Fruit fly (Drosophila melanogaster) whole organism, adult: ENCODE data around the gene Chrac-14.

Experiments used
- CG14711 ChIP-seq: fragments of 200-800 bp; sonication (Bioruptor generic); optimal IDR thresholded peaks from 2 replicates; lab custom pipeline; 2018; ENCODE audit warnings: missing biosample characterization, mild to moderate bottlenecking, missing genetic modification characterization, moderate library complexity
- CG1620 ChIP-seq: fragments of 200-800 bp; sonication (Bioruptor generic); optimal IDR thresholded peaks from 2 replicates; lab custom pipeline; 2016; ENCODE audit warnings: missing biosample characterization, missing genetic modification characterization
- CG33017 ChIP-seq: fragments of 200-800 bp; sonication (Bioruptor generic); optimal IDR thresholded peaks from 2 replicates; lab custom pipeline; 2018; ENCODE audit warnings: missing biosample characterization, mild to moderate bottlenecking, missing genetic modification characterization, moderate library complexity
- CG5204 ChIP-seq: fragments of 200-800 bp; sonication (Bioruptor generic); optimal IDR thresholded peaks from 2 replicates; lab custom pipeline; 2016; ENCODE audit warnings: missing biosample characterization, missing genetic modification characterization
- CG7101 ChIP-seq: fragments of 200-800 bp; sonication (Bioruptor generic); optimal IDR thresholded peaks from 2 replicates; lab custom pipeline; 2018; ENCODE audit warnings: missing biosample characterization, mild to moderate bottlenecking, missing genetic modification characterization, moderate library complexity
- Crg-1 ChIP-seq: fragments of 200-800 bp; sonication (Bioruptor generic); optimal IDR thresholded peaks from 2 replicates; lab custom pipeline; 2016; ENCODE audit warnings: missing biosample characterization, missing genetic modification characterization
- Hr96 ChIP-seq: fragments of 200-800 bp; sonication (Bioruptor generic); optimal IDR thresholded peaks from 2 replicates; lab custom pipeline; 2016; ENCODE audit warnings: missing biosample characterization, missing genetic modification characterization
- Mnt ChIP-seq: fragments of 200-800 bp; sonication (Bioruptor generic); optimal IDR thresholded peaks from 2 replicates; lab custom pipeline; 2016; ENCODE audit warnings: missing biosample characterization, mild to moderate bottlenecking, missing genetic modification characterization
- bab1 ChIP-seq: fragments of 200-800 bp; sonication (Bioruptor generic); optimal IDR thresholded peaks from 3 replicates; lab custom pipeline; 2019; ENCODE audit warnings: missing biosample characterization, mild to moderate bottlenecking, missing genetic modification characterization, moderate library complexity
- cic ChIP-seq: fragments of 200-800 bp; sonication (Bioruptor generic); optimal IDR thresholded peaks from 2 replicates; lab custom pipeline; 2017; ENCODE audit warnings: missing biosample characterization, mild to moderate bottlenecking, missing genetic modification characterization, moderate library complexity
- cnc ChIP-seq, 2 experiments: fragments of >200 bp; optimal IDR thresholded peaks; 2 replicates each; lab custom pipeline; 2017
- pad ChIP-seq: fragments of 200-800 bp; sonication (Bioruptor generic); optimal IDR thresholded peaks from 3 replicates; lab custom pipeline; 2017; ENCODE audit warnings: missing biosample characterization, missing genetic modification characterization, mild to moderate bottlenecking, moderate library complexity, missing genetic modification reagents

DNA sequence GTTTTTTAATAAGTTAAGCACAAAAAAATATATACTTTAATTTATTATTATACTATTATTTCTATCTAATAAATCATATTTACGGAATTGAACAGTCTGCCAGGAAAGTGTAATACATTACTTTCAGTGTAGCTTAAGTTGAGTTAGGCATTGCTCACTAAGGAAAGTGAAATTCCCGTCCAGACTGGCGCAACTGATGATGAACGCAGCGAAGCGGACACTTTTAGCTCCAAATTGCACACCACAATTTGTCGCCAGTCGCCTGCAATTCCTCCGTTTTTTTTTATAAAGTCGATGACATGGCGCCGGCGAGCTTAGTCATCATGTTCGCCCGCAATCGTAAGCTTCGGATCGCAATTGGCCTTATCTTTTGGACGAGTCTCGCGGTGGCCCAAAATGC lies 38.5 kb upstream of the Chrac-14 start, which contains the start of gene CG13386:
- TF ChIP-seq CG1620 (GFP tag; lab: Kevin White, UChicago): no peak
- no peak for TF ChIP-seq Hr96 (GFP tag; lab: Kevin White, UChicago)
- no peak for TF ChIP-seq CG7101 (tag; lab: Kevin White, UChicago)
- no peak for TF ChIP-seq cic (GFP tag; lab: Kevin White, UChicago)
- TF ChIP-seq CG14711 (tag; lab: Kevin White, UChicago): no peak
- no peak for TF ChIP-seq Mnt (GFP tag; lab: Kevin White, UChicago)
- TF ChIP-seq CG5204 (GFP tag; lab: Kevin White, UChicago): no peak
- no peak for TF ChIP-seq bab1 (GFP tag; lab: Kevin White, UChicago)
- TF ChIP-seq pad (GFP tag; lab: Kevin White, UChicago): no peak
- no peak for TF ChIP-seq Crg-1
- TF ChIP-seq CG33017 (tag; lab: Kevin White, UChicago): no peak
- no peak for TF ChIP-seq cnc (optimal IDR thresholded peaks at IDR 0.05; lab: Kevin White, UChicago)
